Fruit fly (Drosophila melanogaster): ENCODE results near the gene CG10570.

dm6 chr2L:18775274-18775673 is 35.8 kb downstream of the CG10570 start:
- TF ChIP-seq fd85E (GFP tag; optimal IDR thresholded peaks at IDR 0.05) (no peak), CG3032 (tag; optimal IDR thresholded peaks at IDR 0.05) (no peak), vri (GFP tag; optimal IDR thresholded peaks at IDR 0.05) (no peak), dac (GFP tag; optimal IDR thresholded peaks at IDR 0.05) (no peak), CG15336 (GFP tag; IDR thresholded peaks at IDR 0.05) (no peak), Eip93F (GFP tag; optimal IDR thresholded peaks at IDR 0.05) (no peak), Blimp-1 (GFP tag; optimal IDR thresholded peaks at IDR 0.05) (no peak), CG10669 (GFP tag; optimal IDR thresholded peaks at IDR 0.05) (no peak)

All from whole organism, prepupa.